Worm (Caenorhabditis elegans): ENCODE results near the gene ahsa-1.

- TF ChIP-seq ama-1 (optimal IDR thresholded peaks at IDR 0.05) (no peak), ceh-13 (GFP tag; optimal IDR thresholded peaks at IDR 0.05) (no peak), tbx-37 (GFP tag; conservative IDR thresholded peaks at IDR 0.05) (no peak), ceh-36 (tag; optimal IDR thresholded peaks at IDR 0.05) (no peak), tbx-11 (GFP tag; IDR thresholded peaks at IDR 0.05) (no peak), ets-7 (tag; optimal IDR thresholded peaks at IDR 0.05) (no peak), flt-1 (GFP tag; IDR thresholded peaks at IDR 0.05) (no peak), tra-4 (tag; optimal IDR thresholded peaks at IDR 0.05) (no peak), hmbx-1 (tag; optimal IDR thresholded peaks at IDR 0.05) (no peak), pes-1 (GFP tag; IDR thresholded peaks at IDR 0.05) (no peak), B0310.2 (tag; optimal IDR thresholded peaks at IDR 0.05) (no peak), sea-1 (GFP tag; conservative IDR thresholded peaks at IDR 0.05) (no peak), hnd-1 (tag; optimal IDR thresholded peaks at IDR 0.05) (no peak), aly-1 (tag; optimal IDR thresholded peaks at IDR 0.05) (no peak)
These were observed 42.2 kb upstream of the ahsa-1 start, which contains the start of gene srj-27 for ce11 chrV:15127413-15127812.
